Worm (Caenorhabditis elegans): ENCODE results near the gene cdk-11.2.

cdk-11.2 gene

DNA sequence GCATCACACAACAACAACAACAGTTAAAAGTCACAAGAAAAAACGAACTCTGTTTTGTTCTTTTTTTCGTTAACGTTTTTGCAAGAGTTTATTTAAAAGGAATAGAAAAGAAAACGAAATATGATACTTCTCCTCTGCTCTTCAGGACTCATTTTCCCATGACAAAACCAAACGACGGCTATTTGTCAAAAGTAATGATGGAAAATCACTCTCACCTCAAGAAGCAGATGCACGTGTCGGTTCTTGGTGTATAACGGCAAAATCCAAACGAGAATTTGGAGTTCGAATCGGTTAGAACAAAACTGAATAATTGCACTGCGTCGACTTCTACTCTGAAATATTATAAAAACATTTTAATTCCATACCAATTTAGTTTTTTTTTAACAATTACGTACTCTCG, 42.6 kb downstream of the cdk-11.2 start:
- TF ChIP-seq egl-27 (tag; optimal IDR thresholded peaks at IDR 0.05) (no peak), zag-1 (tag; optimal IDR thresholded peaks at IDR 0.05) (no peak), nhr-23 (tag; optimal IDR thresholded peaks at IDR 0.05) (no peak), blmp-1 (tag; optimal IDR thresholded peaks at IDR 0.05; ENCODE audit: insufficient read depth) (no peak), dmd-4 (tag; optimal IDR thresholded peaks at IDR 0.05) (no peak), lin-11 (tag; optimal IDR thresholded peaks at IDR 0.05) (no peak), C34F6.9 (tag; optimal IDR thresholded peaks at IDR 0.05) (peak; percentile 8), ceh-82 (tag; optimal IDR thresholded peaks at IDR 0.05) (no peak)

DNA sequence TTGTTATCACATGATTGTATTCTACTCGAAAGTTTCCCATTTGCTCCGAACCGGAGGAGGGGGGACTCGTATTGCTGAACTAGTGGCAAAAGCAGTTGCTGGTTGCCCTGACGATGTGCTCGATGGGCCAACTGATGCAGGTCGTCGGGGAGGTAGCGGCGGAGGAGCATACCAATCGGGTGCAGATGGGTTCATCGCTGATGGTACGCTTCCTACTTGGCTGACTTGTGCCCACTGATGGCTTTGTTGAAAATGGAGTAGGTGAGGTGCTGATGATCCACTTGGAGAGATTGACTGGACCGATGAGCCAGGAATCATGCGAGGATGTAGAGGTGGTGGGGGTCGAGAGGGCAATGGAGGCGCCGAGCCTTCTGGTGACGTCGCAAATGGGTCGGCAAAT, 46.0 kb downstream of the cdk-11.2 start:
- TF ChIP-seq nhr-11 (tag; optimal IDR thresholded peaks at IDR 0.05) = no peak
- TF ChIP-seq F13H6.1 (tag; optimal IDR thresholded peaks at IDR 0.05) = no peak
- TF ChIP-seq mab-5 (tag; optimal IDR thresholded peaks at IDR 0.05) = no peak
- TF ChIP-seq Y55F3AM.14 (GFP tag; optimal IDR thresholded peaks at IDR 0.05) = no peak
- no peak for TF ChIP-seq lin-39 (tag; optimal IDR thresholded peaks at IDR 0.05)
- TF ChIP-seq aly-2 (tag; optimal IDR thresholded peaks at IDR 0.05) = no peak
- TF ChIP-seq egl-27 (tag; optimal IDR thresholded peaks at IDR 0.05) = no peak
- TF ChIP-seq fos-1 (tag; optimal IDR thresholded peaks at IDR 0.05) = no peak
- no peak for TF ChIP-seq snpc-4 (tag; optimal IDR thresholded peaks at IDR 0.05)
- TF ChIP-seq elt-1 (tag; optimal IDR thresholded peaks at IDR 0.05) = no peak
- TF ChIP-seq dmd-4 (tag; optimal IDR thresholded peaks at IDR 0.05) = no peak

DNA sequence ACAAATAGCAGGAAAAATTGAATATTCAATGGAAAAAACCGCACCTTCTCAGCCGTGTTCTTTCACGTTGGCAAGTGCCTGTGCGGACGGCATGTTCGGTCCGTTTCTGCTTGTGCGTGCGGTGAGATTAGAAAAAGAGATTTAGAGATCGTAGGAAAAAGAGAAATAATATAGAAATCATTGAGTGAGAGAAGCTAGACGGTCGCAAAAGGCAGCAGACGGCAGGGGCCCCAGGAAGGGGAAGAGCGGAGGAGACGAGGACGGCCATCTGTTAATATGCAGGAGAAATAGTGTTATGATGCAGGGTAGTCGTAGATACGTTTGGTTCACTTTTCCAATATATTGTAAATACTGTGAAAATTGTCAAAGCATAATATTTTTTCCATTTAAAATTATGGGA, 47.0 kb downstream of the cdk-11.2 start, which contains the start of gene Y49A10A.2:
Y49A10A.2 (minus strand) TSS at position 109 of the 400 bp plus-strand sequence.
- TF ChIP-seq peb-1 (tag; optimal IDR thresholded peaks at IDR 0.05) (peak; percentile 31), F13H6.1 (tag; optimal IDR thresholded peaks at IDR 0.05) (peak; percentile 40), sma-9 (GFP tag; optimal IDR thresholded peaks at IDR 0.05) (peak; percentile 21), sma-9 (tag; optimal IDR thresholded peaks at IDR 0.05) (no peak), nhr-6 (tag; optimal IDR thresholded peaks at IDR 0.05) (no peak), sem-4 (tag; optimal IDR thresholded peaks at IDR 0.05) (no peak), nhr-25 (tag; optimal IDR thresholded peaks at IDR 0.05) (no peak), unc-55 (GFP tag; optimal IDR thresholded peaks at IDR 0.05) (peak; percentile 52), lin-13 (GFP tag; optimal IDR thresholded peaks at IDR 0.05) (no peak), C34F6.9 (tag; optimal IDR thresholded peaks at IDR 0.05) (peak; percentile 38)

All from whole organism, L2 larva.